Worm (Caenorhabditis elegans) whole organism, L4 larva: ENCODE results near the gene lgc-48.
A peak's percentile ranks its signal among the peaks of the same experiment; 100 is the strongest.

Source experiments
- F10B5.3 ChIP-seq: sonication (generic microtip); optimal IDR thresholded peaks from 2 replicates; lab custom pipeline; 2016; ENCODE audit warnings: mild to moderate bottlenecking, missing genetic modification characterization, missing compliant biosample characterization
- aly-2 ChIP-seq: sonication (generic microtip); optimal IDR thresholded peaks from 2 replicates; lab custom pipeline; 2018; ENCODE audit warnings: missing biosample characterization, missing genetic modification characterization
- fkh-10 ChIP-seq: fragments of 150-350 bp; optimal IDR thresholded peaks from 2 replicates; lab custom pipeline; 2014; ENCODE audit warnings: missing biosample characterization, missing genetic modification reagents, missing genetic modification characterization
- lin-15B ChIP-seq: fragments of 150-350 bp; sonication (generic microtip); optimal IDR thresholded peaks from 3 replicates; lab custom pipeline; 2014; ENCODE audit warnings: missing biosample characterization, missing genetic modification characterization
- lsy-2 ChIP-seq, 2 experiments: fragments of 150-350 bp in 1 of 2; sonication (generic microtip) in 1 of 2; optimal IDR thresholded peaks; 2 replicates each; lab custom pipeline; 2014 to 2017; ENCODE audit warnings: missing biosample characterization in 2 of 2, missing genetic modification characterization in 2 of 2
- mep-1 ChIP-seq: fragments of 150-350 bp; sonication (generic microtip); optimal IDR thresholded peaks from 3 replicates; lab custom pipeline; 2014; ENCODE audit warnings: missing biosample characterization, missing genetic modification characterization
- pqm-1 ChIP-seq: sonication (generic microtip); optimal IDR thresholded peaks from 2 replicates; lab custom pipeline; 2017; ENCODE audit warnings: missing biosample characterization, missing genetic modification characterization
- snpc-4 ChIP-seq: fragments of 150-350 bp; optimal IDR thresholded peaks from 2 replicates; lab custom pipeline; 2014; ENCODE audit warnings: missing biosample characterization, missing genetic modification characterization
- unc-130 ChIP-seq: sonication (generic microtip); optimal IDR thresholded peaks from 2 replicates; lab custom pipeline; 2016; ENCODE audit warnings: missing genetic modification reagents, missing genetic modification characterization, missing compliant biosample characterization
- unc-39 ChIP-seq: sonication (generic microtip); optimal IDR thresholded peaks from 2 replicates; lab custom pipeline; 2017; ENCODE audit warnings: missing biosample characterization, missing genetic modification characterization

DNA sequence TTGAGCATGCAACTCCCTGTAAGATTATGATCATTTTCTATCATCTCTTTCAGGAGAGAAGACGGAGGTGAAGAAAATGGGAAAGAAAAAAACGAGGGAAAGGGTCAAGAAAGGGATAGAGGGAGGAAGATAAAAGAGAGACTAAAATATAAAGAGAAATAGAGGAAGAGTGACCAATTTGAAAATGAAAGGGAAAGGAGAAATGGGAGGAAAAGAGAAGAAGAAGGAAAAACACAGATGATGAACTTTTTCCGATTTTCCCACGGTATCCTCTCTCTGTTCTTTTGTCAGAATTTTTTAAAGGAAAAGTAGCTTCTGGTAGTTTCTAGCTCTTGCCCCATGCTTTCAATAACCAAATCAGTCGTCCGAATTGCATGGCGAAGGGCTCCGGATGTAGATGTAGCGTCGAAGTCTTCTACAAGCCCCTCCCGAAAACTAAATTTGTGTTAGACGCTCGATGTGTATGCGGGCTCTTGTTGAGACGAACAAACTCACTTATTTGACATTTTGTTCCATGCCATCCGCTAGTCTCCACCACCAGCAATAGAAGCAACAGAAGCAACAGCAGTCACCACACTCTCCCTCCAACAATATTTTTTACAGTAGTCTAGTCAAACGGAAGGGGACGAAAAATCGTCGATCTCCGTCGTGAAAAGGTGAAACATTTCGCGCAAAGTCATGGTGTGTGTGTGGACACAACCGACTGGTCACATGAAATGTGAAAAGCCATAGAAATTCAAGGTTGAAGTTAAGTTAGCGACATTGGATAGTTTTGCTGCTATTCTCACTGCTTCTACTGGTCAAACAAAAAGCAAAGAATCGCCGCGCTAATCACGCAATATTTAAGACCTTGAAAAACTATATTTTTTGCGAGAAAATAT lies 51.6 kb downstream of the lgc-48 start, which contains the start of gene somi-1:
- TF ChIP-seq aly-2 (tag; lab: Kevin White, UChicago) (no peak), lin-15B (tag; lab: Kevin White, UChicago) (no peak), pqm-1 (tag; lab: Kevin White, UChicago) (no peak), unc-39 (no peak), fkh-10 (GFP tag; lab: Kevin White, UChicago) (peak; percentile 57), F10B5.3 (tag; lab: Kevin White, UChicago) (no peak), snpc-4 (tag; lab: Kevin White, UChicago) (no peak), unc-130 (GFP tag; lab: Kevin White, UChicago) (no peak), lsy-2 (tag; optimal IDR thresholded peaks at IDR 0.05; lab: Kevin White, UChicago) (no peak), mep-1 (tag; lab: Kevin White, UChicago) (no peak)
